Worm (Caenorhabditis elegans): Measurements from ENCODE around the gene K09F6.3.

DNA sequence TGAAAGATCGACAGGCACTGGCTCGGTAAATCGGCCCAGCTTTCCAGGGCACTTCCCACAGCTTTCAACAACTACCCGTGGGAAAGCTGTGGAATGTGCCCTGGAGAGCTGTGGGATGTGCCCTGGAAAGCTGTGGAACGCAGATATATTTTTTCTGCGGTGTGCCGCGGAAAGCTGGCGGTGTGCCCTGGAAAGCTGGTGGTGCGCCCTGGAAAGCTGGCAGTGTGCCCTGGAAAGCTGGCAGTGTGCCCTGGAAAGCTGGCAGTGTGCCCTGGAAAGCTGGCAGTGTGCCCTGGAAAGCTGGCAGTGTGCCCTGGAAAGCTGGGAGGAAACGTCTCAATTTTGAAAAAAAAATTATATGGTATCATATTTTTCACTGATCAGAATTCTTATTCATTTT is 18.8 kb downstream of the K09F6.3 start:
- no peak for TF ChIP-seq elt-3 (tag; optimal IDR thresholded peaks at IDR 0.05)
- no peak for TF ChIP-seq fkh-4 (tag; optimal IDR thresholded peaks at IDR 0.05; ENCODE audit: borderline replicate concordance)
- TF ChIP-seq ama-1 (optimal IDR thresholded peaks at IDR 0.05): no peak
- TF ChIP-seq ceh-82 (tag; optimal IDR thresholded peaks at IDR 0.05): no peak
- TF ChIP-seq fkh-10 (GFP tag; optimal IDR thresholded peaks at IDR 0.05): no peak
- TF ChIP-seq ceh-8 (GFP tag; optimal IDR thresholded peaks at IDR 0.05): no peak
